Fruit fly (Drosophila melanogaster) whole organism, embryonic: ENCODE measurements around the gene Cyt-c-p.

ENCODE experiments used
- Abd-B ChIP-seq: fragments of 200-800 bp; sonication (Bioruptor generic); optimal IDR thresholded peaks from 2 replicates; lab custom pipeline; 2018; ENCODE audit warnings: missing biosample characterization, mild to moderate bottlenecking, missing genetic modification characterization, moderate library complexity
- BtbVII ChIP-seq: fragments of 200-800 bp; sonication (Bioruptor generic); optimal IDR thresholded peaks from 3 replicates; lab custom pipeline; 2017; ENCODE audit warnings: missing biosample characterization, mild to moderate bottlenecking, missing genetic modification characterization
- CG10654 ChIP-seq: fragments of 200-800 bp; sonication (Bioruptor generic); optimal IDR thresholded peaks from 2 replicates; lab custom pipeline; 2016; ENCODE audit warnings: missing biosample characterization, missing genetic modification characterization
- CG13287 ChIP-seq: fragments of 200-800 bp; sonication (Bioruptor generic); IDR thresholded peaks from 2 replicates; pipeline ENCODE4 v1.3.6; 2022; ENCODE audit warnings: missing biosample characterization, missing genetic modification characterization; ENCODE audit not compliant: partially characterized antibody
- CG1529 ChIP-seq: fragments of 200-800 bp; sonication (Bioruptor generic); optimal IDR thresholded peaks from 3 replicates; lab custom pipeline; 2018; ENCODE audit warnings: missing biosample characterization, missing genetic modification characterization
- CG1602 ChIP-seq: fragments of 200-800 bp; sonication (Bioruptor generic); optimal IDR thresholded peaks from 3 replicates; lab custom pipeline; 2016; ENCODE audit warnings: missing biosample characterization, missing genetic modification characterization
- CG17186 ChIP-seq: fragments of 200-800 bp; sonication (Bioruptor generic); optimal IDR thresholded peaks from 3 replicates; lab custom pipeline; 2017; ENCODE audit warnings: missing biosample characterization, missing genetic modification reagents, missing genetic modification characterization
- CG17361 ChIP-seq: fragments of 200-800 bp; sonication (Bioruptor generic); IDR thresholded peaks from 3 replicates; pipeline ENCODE4 v1.3.6; 2022; ENCODE audit warnings: missing biosample characterization, missing genetic modification characterization
- CG17829 ChIP-seq: fragments of 200-800 bp; optimal IDR thresholded peaks from 2 replicates; lab custom pipeline; 2019; ENCODE audit warnings: missing biosample characterization, mild to moderate bottlenecking, missing genetic modification characterization, moderate library complexity
- CG2116 ChIP-seq: fragments of 200-800 bp; sonication (Bioruptor generic); optimal IDR thresholded peaks from 3 replicates; lab custom pipeline; 2018; ENCODE audit warnings: missing biosample characterization, mild to moderate bottlenecking, missing genetic modification characterization
- CG2129 ChIP-seq: fragments of 200-800 bp; sonication (Bioruptor generic); IDR thresholded peaks from 2 replicates; pipeline ENCODE4 v1.3.6; 2022; ENCODE audit warnings: missing biosample characterization, missing genetic modification characterization; ENCODE audit not compliant: partially characterized antibody
- CG42726 ChIP-seq: fragments of 200-800 bp; sonication (Bioruptor generic); IDR thresholded peaks from 2 replicates; pipeline ENCODE4 v1.3.6; 2022; ENCODE audit warnings: missing biosample characterization, missing genetic modification characterization; ENCODE audit not compliant: partially characterized antibody
- CG4424 ChIP-seq: fragments of 200-800 bp; sonication (Bioruptor generic); optimal IDR thresholded peaks from 3 replicates; lab custom pipeline; 2016; ENCODE audit warnings: missing biosample characterization, missing genetic modification characterization
- CG4617 ChIP-seq: fragments of 200-800 bp; sonication (Bioruptor generic); optimal IDR thresholded peaks from 3 replicates; lab custom pipeline; 2016; ENCODE audit warnings: missing biosample characterization, missing genetic modification characterization, borderline replicate concordance
- CG6791 ChIP-seq: fragments of 200-800 bp; sonication (Bioruptor generic); IDR thresholded peaks from 3 replicates; pipeline ENCODE4 v1.3.6; 2022; ENCODE audit warnings: missing biosample characterization, missing genetic modification characterization; ENCODE audit not compliant: partially characterized antibody
- CTCF ChIP-seq: fragments of 200-800 bp; sonication (Bioruptor generic); optimal IDR thresholded peaks from 2 replicates; lab custom pipeline; 2017; ENCODE audit warnings: missing biosample characterization, mild to moderate bottlenecking, missing genetic modification characterization, moderate library complexity
- Dbx ChIP-seq: fragments of 200-800 bp; sonication (Bioruptor generic); IDR thresholded peaks from 3 replicates; pipeline ENCODE4 v1.3.6; 2022; ENCODE audit warnings: missing biosample characterization, missing genetic modification characterization
- Dip3 ChIP-seq: fragments of 200-800 bp; sonication (Bioruptor generic); optimal IDR thresholded peaks from 3 replicates; lab custom pipeline; 2016; ENCODE audit warnings: missing biosample characterization, missing genetic modification characterization
- Dll ChIP-seq: fragments of 200-800 bp; sonication (Bioruptor generic); IDR thresholded peaks from 4 replicates; pipeline ENCODE4 v1.3.6; 2022; ENCODE audit warnings: missing biosample characterization, missing genetic modification characterization; ENCODE audit not compliant: partially characterized antibody
- Dp ChIP-seq: fragments of 200-800 bp; sonication (Bioruptor generic); optimal IDR thresholded peaks from 2 replicates; lab custom pipeline; 2018; ENCODE audit warnings: missing biosample characterization, mild to moderate bottlenecking, missing genetic modification characterization, moderate library complexity
- E2f2 ChIP-seq: fragments of 200-800 bp; sonication (Bioruptor generic); IDR thresholded peaks from 2 replicates; pipeline ENCODE4 v1.3.6; 2022; ENCODE audit warnings: missing biosample characterization, missing genetic modification characterization
- Ets97D ChIP-seq: fragments of 200-800 bp; sonication (Bioruptor generic); optimal IDR thresholded peaks from 3 replicates; lab custom pipeline; 2016; ENCODE audit warnings: missing biosample characterization, missing genetic modification characterization
- HLH4C ChIP-seq: fragments of 200-800 bp; sonication (Bioruptor generic); IDR thresholded peaks from 3 replicates; pipeline ENCODE4 v1.3.6; 2022; ENCODE audit warnings: missing biosample characterization, missing genetic modification characterization; ENCODE audit not compliant: partially characterized antibody
- Hsf ChIP-seq: fragments of 200-800 bp; sonication (Bioruptor generic); optimal IDR thresholded peaks from 3 replicates; lab custom pipeline; 2016; ENCODE audit warnings: missing biosample characterization, missing genetic modification characterization
- MESR4 ChIP-seq: fragments of 200-800 bp; sonication (Bioruptor generic); optimal IDR thresholded peaks from 2 replicates; lab custom pipeline; 2018; ENCODE audit warnings: missing biosample characterization, mild to moderate bottlenecking, missing genetic modification characterization, moderate library complexity
- MTF-1 ChIP-seq: fragments of 200-800 bp; sonication (Bioruptor generic); optimal IDR thresholded peaks from 2 replicates; lab custom pipeline; 2018; ENCODE audit warnings: missing biosample characterization, mild to moderate bottlenecking, missing genetic modification characterization, borderline replicate concordance
- Meics ChIP-seq: fragments of 200-800 bp; sonication (Bioruptor generic); optimal IDR thresholded peaks from 2 replicates; lab custom pipeline; 2017; ENCODE audit warnings: missing biosample characterization, mild to moderate bottlenecking, missing genetic modification characterization
- Side ChIP-seq: fragments of 200-800 bp; sonication (Bioruptor generic); optimal IDR thresholded peaks from 2 replicates; lab custom pipeline; 2016; ENCODE audit warnings: missing biosample characterization, missing genetic modification characterization
- Spps ChIP-seq: fragments of 200-800 bp; sonication (Bioruptor generic); optimal IDR thresholded peaks from 2 replicates; lab custom pipeline; 2018; ENCODE audit warnings: missing biosample characterization, mild to moderate bottlenecking, missing genetic modification characterization
- YL-1 ChIP-seq: fragments of 200-800 bp; sonication (Bioruptor generic); optimal IDR thresholded peaks from 3 replicates; lab custom pipeline; 2017; ENCODE audit warnings: missing biosample characterization, mild to moderate bottlenecking, missing genetic modification characterization
- cas ChIP-seq: fragments of 200-800 bp; sonication (Bioruptor generic); IDR thresholded peaks from 2 replicates; pipeline ENCODE4 v1.3.6; 2022; ENCODE audit warnings: missing biosample characterization, missing genetic modification characterization
- crol ChIP-seq: fragments of 200-800 bp; sonication (Bioruptor generic); IDR thresholded peaks from 2 replicates; pipeline ENCODE4 v1.3.6; 2022; ENCODE audit warnings: missing biosample characterization, missing genetic modification characterization
- emc ChIP-seq: fragments of 200-800 bp; sonication (Bioruptor generic); optimal IDR thresholded peaks from 2 replicates; lab custom pipeline; 2016; ENCODE audit warnings: missing biosample characterization, missing genetic modification characterization
- fd96Cb ChIP-seq: fragments of 200-800 bp; sonication (Bioruptor generic); optimal IDR thresholded peaks from 2 replicates; lab custom pipeline; 2018; ENCODE audit warnings: missing biosample characterization, mild to moderate bottlenecking, missing genetic modification characterization, moderate library complexity
- gem ChIP-seq: fragments of 200-800 bp; sonication (Bioruptor generic); optimal IDR thresholded peaks from 2 replicates; lab custom pipeline; 2019; ENCODE audit warnings: missing biosample characterization, mild to moderate bottlenecking, missing genetic modification characterization, moderate library complexity
- gro ChIP-seq: fragments of 200-800 bp; sonication (Bioruptor generic); optimal IDR thresholded peaks from 2 replicates; lab custom pipeline; 2016; ENCODE audit warnings: missing biosample characterization, missing genetic modification characterization
- inv ChIP-seq: fragments of 200-800 bp; sonication (Bioruptor generic); IDR thresholded peaks from 2 replicates; pipeline ENCODE4 v1.3.6; 2022; ENCODE audit warnings: missing biosample characterization, missing genetic modification characterization; ENCODE audit not compliant: partially characterized antibody
- jumu ChIP-seq: fragments of 200-800 bp; sonication (Bioruptor generic); optimal IDR thresholded peaks from 3 replicates; lab custom pipeline; 2016; ENCODE audit warnings: missing biosample characterization, missing genetic modification characterization
- kay ChIP-seq: fragments of 200-800 bp; sonication (Bioruptor generic); optimal IDR thresholded peaks from 2 replicates; lab custom pipeline; 2016; ENCODE audit warnings: missing biosample characterization, missing genetic modification characterization
- ken ChIP-seq: fragments of 200-800 bp; sonication (Bioruptor generic); IDR thresholded peaks from 3 replicates; pipeline ENCODE4 v1.3.6; 2022; ENCODE audit warnings: missing biosample characterization, missing genetic modification characterization
- nerfin-1 ChIP-seq: fragments of 200-800 bp; sonication (Bioruptor generic); optimal IDR thresholded peaks from 3 replicates; lab custom pipeline; 2019; ENCODE audit warnings: missing biosample characterization, mild to moderate bottlenecking, missing genetic modification characterization, moderate library complexity
- nmo ChIP-seq: fragments of 200-800 bp; sonication (Bioruptor generic); optimal IDR thresholded peaks from 2 replicates; lab custom pipeline; 2018; ENCODE audit warnings: missing biosample characterization, mild to moderate bottlenecking, missing genetic modification characterization, moderate library complexity
- nom ChIP-seq: fragments of 200-800 bp; sonication (Bioruptor generic); optimal IDR thresholded peaks from 2 replicates; lab custom pipeline; 2017; ENCODE audit warnings: missing biosample characterization, missing genetic modification characterization, mild to moderate bottlenecking, moderate library complexity, missing genetic modification reagents
- pfk ChIP-seq: fragments of 200-800 bp; sonication (Bioruptor generic); optimal IDR thresholded peaks from 2 replicates; lab custom pipeline; 2018; ENCODE audit warnings: missing biosample characterization, mild to moderate bottlenecking, missing genetic modification characterization, moderate library complexity
- stc ChIP-seq: fragments of 200-800 bp; sonication (Bioruptor generic); IDR thresholded peaks from 2 replicates; pipeline ENCODE4 v1.3.6; 2022; ENCODE audit warnings: missing biosample characterization, missing genetic modification characterization
- tll ChIP-seq, 2 experiments: fragments of 200-800 bp in 1 of 2; fragments of >200 bp in 1 of 2; sonication (Bioruptor generic) in 1 of 2; optimal IDR thresholded peaks; 2 replicates each; lab custom pipeline; 2017 to 2019; ENCODE audit warnings: missing biosample characterization in 2 of 2, missing genetic modification characterization in 2 of 2, mild to moderate bottlenecking in 1 of 2, moderate library complexity in 1 of 2
- vnd ChIP-seq: fragments of 200-800 bp; sonication (Bioruptor generic); IDR thresholded peaks from 3 replicates; pipeline ENCODE4 v1.3.6; 2022; ENCODE audit warnings: missing biosample characterization, missing genetic modification characterization; ENCODE audit not compliant: partially characterized antibody

Gene Cyt-c-p

DNA sequence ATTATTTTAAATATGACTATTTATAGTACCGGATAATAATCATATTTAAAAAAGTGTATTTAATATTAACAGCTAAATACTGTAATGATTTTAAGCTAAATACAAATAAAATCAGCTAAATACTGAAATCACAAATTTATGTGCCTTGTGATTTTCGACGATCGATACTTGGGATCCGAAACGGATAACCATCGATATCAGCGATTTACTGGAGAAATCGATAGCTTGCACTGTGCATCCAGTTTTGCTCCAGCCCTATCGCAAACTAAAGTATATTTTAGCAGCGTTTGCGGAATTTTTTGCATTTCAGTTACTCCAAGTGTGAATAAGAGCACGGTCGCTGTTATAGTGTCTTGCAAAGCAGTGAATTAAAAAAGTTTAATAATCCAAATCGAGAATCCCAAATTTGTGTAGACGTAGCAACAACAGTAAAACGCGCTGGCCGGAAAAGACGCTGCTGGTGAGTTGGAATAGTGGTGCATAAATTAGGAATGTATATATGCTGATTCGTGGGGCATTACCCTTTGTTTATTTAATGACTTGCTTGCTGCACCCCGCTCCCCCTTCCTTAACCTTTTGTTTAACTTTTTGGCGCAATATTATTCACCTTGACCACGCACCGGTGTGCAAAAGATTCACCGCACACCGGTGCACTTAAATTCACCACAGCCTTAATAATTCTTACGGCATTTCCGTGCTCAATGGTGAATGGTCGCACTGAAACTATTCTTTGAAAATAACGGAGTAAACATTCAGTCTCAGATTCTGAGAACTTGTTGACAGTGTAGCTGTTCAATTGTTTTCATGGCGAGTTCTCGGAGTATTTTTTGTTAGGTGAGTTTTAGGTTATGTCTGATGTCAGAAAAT is 39.7 kb upstream of the Cyt-c-p start, which contains the start of the genes grp and squ (continued):
- TF ChIP-seq fd96Cb (tag; lab: Kevin White, UChicago) (no peak), Ets97D (peak; percentile 48), vnd (GFP tag; lab: Robert Waterston, UW) (peak; percentile 95), Spps (no peak), CG17361 (GFP tag; lab: Robert Waterston, UW) (peak; percentile 26; the same call in 1 of the 3 replicates), CTCF (GFP tag; lab: Kevin White, UChicago) (peak; percentile 36), pfk (GFP tag; lab: Kevin White, UChicago) (peak; percentile 9), Hsf (peak; percentile 24), tll (GFP tag; optimal IDR thresholded peaks at IDR 0.05; lab: Kevin White, UChicago) (no peak), jumu (GFP tag; lab: Kevin White, UChicago) (peak; percentile 26), Dip3 (GFP tag; lab: Kevin White, UChicago) (no peak), Dbx (GFP tag; lab: Robert Waterston, UW) (peak; percentile 16; the same call in 1 of the 3 replicates), Dll (peak; percentile 93), CG13287 (GFP tag; lab: Robert Waterston, UW) (peak; percentile 95), MTF-1 (GFP tag; lab: Kevin White, UChicago) (peak; percentile 48), gro (GFP tag; lab: Kevin White, UChicago) (peak; percentile 2), nmo (GFP tag; lab: Kevin White, UChicago) (peak; percentile 31), CG2116 (GFP tag; lab: Kevin White, UChicago) (peak; percentile 71), CG4424 (no peak), MESR4 (GFP tag; lab: Kevin White, UChicago) (peak; percentile 35), CG1529 (GFP tag; lab: Kevin White, UChicago) (no peak), cas (GFP tag; lab: Robert Waterston, UW) (no peak), nom (peak; percentile 19), E2f2 (peak; percentile 60), CG10654 (GFP tag; lab: Kevin White, UChicago) (peak; percentile 5), Dp (GFP tag; lab: Kevin White, UChicago) (peak; percentile 68), CG1602 (GFP tag; lab: Kevin White, UChicago) (no peak), crol (GFP tag; lab: Robert Waterston, UW) (peak; percentile 87), CG2129 (GFP tag; lab: Robert Waterston, UW) (peak; percentile 61), HLH4C (GFP tag; lab: Robert Waterston, UW) (peak; percentile 99), Abd-B (GFP tag; lab: Kevin White, UChicago) (peak; percentile 38), gem (tag; lab: Kevin White, UChicago) (peak; percentile 5), inv (peak; percentile 93), ken (GFP tag; lab: Robert Waterston, UW) (no peak), CG42726 (GFP tag; lab: Robert Waterston, UW) (peak; percentile 96), CG6791 (GFP tag; lab: Robert Waterston, UW) (peak; percentile 98), stc (GFP tag; lab: Robert Waterston, UW) (no peak; the same call in 1 of the 2 replicates), Side (peak; percentile 20), kay (GFP tag; lab: Kevin White, UChicago) (peak; percentile 55), CG17186 (GFP tag; lab: Kevin White, UChicago) (peak; percentile 47), Meics (no peak), nerfin-1 (peak; percentile 62), CG4617 (GFP tag; lab: Kevin White, UChicago) (peak; percentile 51), CG17829 (tag; lab: Kevin White, UChicago) (peak; percentile 34), BtbVII (GFP tag; lab: Kevin White, UChicago) (peak; percentile 3), YL-1 (GFP tag; lab: Kevin White, UChicago) (peak; percentile 19), emc (GFP tag; lab: Kevin White, UChicago) (no peak)
